Worm (Caenorhabditis elegans) whole organism, L2 larva: Measurements from ENCODE around the gene pqn-10.

ENCODE experiments used
- nhr-237 ChIP-seq: fragments of 150-350 bp; optimal IDR thresholded peaks from 2 replicates; lab custom pipeline; 2014; ENCODE audit warnings: missing biosample characterization, missing genetic modification characterization
- snpc-4 ChIP-seq: fragments of 150-350 bp; optimal IDR thresholded peaks from 2 replicates; lab custom pipeline; 2014; ENCODE audit warnings: missing biosample characterization, missing genetic modification characterization
- unc-55 ChIP-seq: fragments of 150-350 bp; sonication (generic microtip); optimal IDR thresholded peaks from 3 replicates; lab custom pipeline; 2014; ENCODE audit warnings: missing biosample characterization, missing genetic modification reagents, missing genetic modification characterization
- zag-1 ChIP-seq: fragments of 150-350 bp; optimal IDR thresholded peaks from 2 replicates; lab custom pipeline; 2014; ENCODE audit warnings: missing biosample characterization, missing genetic modification characterization
- ztf-11 ChIP-seq: sonication (generic microtip); optimal IDR thresholded peaks from 2 replicates; lab custom pipeline; 2017; ENCODE audit warnings: missing biosample characterization, missing genetic modification characterization

DNA sequence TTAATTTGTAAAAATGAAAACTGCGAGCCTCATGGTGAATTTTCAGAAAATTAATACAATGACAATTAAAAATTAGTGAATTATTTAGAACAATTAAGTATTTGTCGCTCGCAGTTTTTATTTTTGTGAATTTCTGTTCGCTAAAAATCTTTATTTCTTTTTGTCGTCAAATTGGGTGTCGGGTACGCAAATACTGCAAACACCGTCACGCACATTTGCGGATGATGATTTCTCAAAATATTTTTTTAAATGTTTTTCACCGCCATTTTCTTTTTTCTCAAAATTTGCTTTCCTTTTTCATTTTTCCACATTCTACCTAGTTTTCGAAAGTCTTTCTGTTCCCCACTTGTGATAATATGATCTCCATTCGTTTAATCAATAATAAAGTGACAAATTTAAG lies 39.1 kb upstream of the pqn-10 start:
- TF ChIP-seq zag-1 (tag; lab: Kevin White, UChicago), result no peak
- no peak for TF ChIP-seq nhr-237 (tag; lab: Kevin White, UChicago)
- no peak for TF ChIP-seq ztf-11 (tag; lab: Kevin White, UChicago)
- TF ChIP-seq unc-55, result peak; percentile 78
- peak; percentile 11 for TF ChIP-seq snpc-4
